Worm (Caenorhabditis elegans) whole organism, L1 larva: Measurements from ENCODE around the gene Y116A8C.469.
A peak's percentile ranks its signal among the peaks of the same experiment; 100 is the strongest.

Experiments used
- C16A3.4 ChIP-seq: fragments of 150-350 bp; optimal IDR thresholded peaks from 2 replicates; lab custom pipeline; 2014; ENCODE audit warnings: missing biosample characterization, missing genetic modification characterization
- C34B4.2 ChIP-seq: sonication (generic microtip); optimal IDR thresholded peaks from 2 replicates; lab custom pipeline; 2017; ENCODE audit warnings: mild to moderate bottlenecking, missing genetic modification characterization, missing compliant biosample characterization
- F16B12.6 ChIP-seq: fragments of 150-350 bp; optimal IDR thresholded peaks from 2 replicates; lab custom pipeline; 2014; ENCODE audit warnings: missing biosample characterization, missing genetic modification characterization
- Y116A8C.19 ChIP-seq: sonication (generic microtip); optimal IDR thresholded peaks from 2 replicates; lab custom pipeline; 2016; ENCODE audit warnings: missing compliant biosample characterization, missing genetic modification characterization, borderline replicate concordance
- blmp-1 ChIP-seq: fragments of 150-350 bp; optimal IDR thresholded peaks from 2 replicates; lab custom pipeline; 2014; ENCODE audit warnings: missing biosample characterization, missing genetic modification characterization
- ceh-88 ChIP-seq: fragments of 200-800 bp; sonication (Bioruptor generic); IDR thresholded peaks from 2 replicates; pipeline ENCODE4 v1.3.6; 2022; ENCODE audit warnings: missing genetic modification characterization, missing compliant biosample characterization
- dpl-1 ChIP-seq, 3 experiments: fragments of 150-350 bp in 2 of 3; sonication (generic microtip) in 1 of 3; optimal IDR thresholded peaks; 2 replicates each; lab custom pipeline; 2014 to 2017; ENCODE audit warnings: missing biosample characterization in 3 of 3, missing genetic modification characterization in 3 of 3, missing genetic modification reagents in 3 of 3
- efl-1 ChIP-seq, 4 experiments: fragments of 150-350 bp; optimal IDR thresholded peaks in 3 of 4; peaks in 1 of 4; 1 replicate in 1 of 4; 2 replicates in 3 of 4; lab custom pipeline; 2014; ENCODE audit warnings: missing biosample characterization in 2 of 4, missing genetic modification characterization in 2 of 4, missing genetic modification reagents in 2 of 4
- egl-13 ChIP-seq: sonication (generic microtip); optimal IDR thresholded peaks from 2 replicates; lab custom pipeline; 2016; ENCODE audit warnings: missing genotype, missing genetic modification reagents, missing genetic modification characterization, missing compliant biosample characterization
- elt-3 ChIP-seq, 6 experiments: fragments of 150-350 bp in 1 of 6; sonication (generic microtip); optimal IDR thresholded peaks; 2 replicates each; lab custom pipeline; 2017 to 2018; ENCODE audit warnings: missing biosample characterization in 6 of 6, missing genetic modification characterization in 6 of 6, inconsistent platforms in 1 of 6
- fkh-10 ChIP-seq: sonication (generic microtip); optimal IDR thresholded peaks from 2 replicates; lab custom pipeline; 2017; ENCODE audit warnings: missing biosample characterization, missing genetic modification reagents, missing genetic modification characterization
- fkh-4 ChIP-seq: sonication (generic microtip); optimal IDR thresholded peaks from 2 replicates; lab custom pipeline; 2016; ENCODE audit warnings: missing compliant biosample characterization, missing genetic modification characterization, borderline replicate concordance
- fkh-8 ChIP-seq: sonication (generic microtip); optimal IDR thresholded peaks from 2 replicates; lab custom pipeline; 2016; ENCODE audit warnings: mild to moderate bottlenecking, missing genetic modification characterization, missing compliant biosample characterization
- grh-1 ChIP-seq: fragments of 200-800 bp; sonication (Bioruptor generic); IDR thresholded peaks from 2 replicates; pipeline ENCODE4 v1.3.6; 2022; ENCODE audit warnings: missing genetic modification reagents, missing genetic modification characterization, missing compliant biosample characterization
- hpl-2 ChIP-seq: fragments of 150-350 bp; optimal IDR thresholded peaks from 2 replicates; lab custom pipeline; 2014; ENCODE audit warnings: missing biosample characterization, missing genetic modification reagents, missing genetic modification characterization
- jun-1 ChIP-seq: fragments of 150-350 bp; optimal IDR thresholded peaks from 2 replicates; lab custom pipeline; 2014; ENCODE audit warnings: missing biosample characterization, missing genetic modification reagents, missing genetic modification characterization
- lin-14 ChIP-seq: fragments of 200-800 bp; sonication (Bioruptor generic); optimal IDR thresholded peaks from 2 replicates; lab custom pipeline; 2018; ENCODE audit warnings: mild to moderate bottlenecking, missing genetic modification characterization, moderate library complexity, missing compliant biosample characterization
- lin-35 ChIP-seq, 2 experiments: fragments of 150-350 bp; optimal IDR thresholded peaks; 2 replicates each; lab custom pipeline; 2014; ENCODE audit warnings: missing biosample characterization in 2 of 2, missing genetic modification characterization in 2 of 2, missing genetic modification reagents in 2 of 2
- lin-39 ChIP-seq: fragments of 150-350 bp; optimal IDR thresholded peaks from 2 replicates; lab custom pipeline; 2014; ENCODE audit warnings: missing biosample characterization, missing genetic modification reagents, missing genetic modification characterization
- mab-9 ChIP-seq: fragments of 200-800 bp; sonication (Bioruptor generic); IDR thresholded peaks from 2 replicates; pipeline ENCODE4 v1.3.6; 2022; ENCODE audit warnings: missing genetic modification reagents, missing genetic modification characterization, missing compliant biosample characterization
- mef-2 ChIP-seq: fragments of 150-350 bp; optimal IDR thresholded peaks from 2 replicates; lab custom pipeline; 2014; ENCODE audit warnings: missing biosample characterization, missing genetic modification characterization
- nhr-19 ChIP-seq: fragments of 200-800 bp; sonication (Bioruptor generic); conservative IDR thresholded peaks from 2 replicates; pipeline ENCODE4 v1.3.6; 2022; ENCODE audit warnings: missing genetic modification characterization, missing compliant biosample characterization
- nhr-237 ChIP-seq: fragments of 150-350 bp; optimal IDR thresholded peaks from 2 replicates; lab custom pipeline; 2014; ENCODE audit warnings: missing biosample characterization, missing genetic modification characterization
- nhr-77 ChIP-seq: fragments of 150-350 bp; optimal IDR thresholded peaks from 2 replicates; lab custom pipeline; 2014; ENCODE audit warnings: missing biosample characterization, missing genetic modification characterization
- nhr-84 ChIP-seq: sonication (generic microtip); optimal IDR thresholded peaks from 2 replicates; lab custom pipeline; 2017; ENCODE audit warnings: missing biosample characterization, missing genetic modification characterization
- nhr-90 ChIP-seq: sonication (generic microtip); optimal IDR thresholded peaks from 2 replicates; lab custom pipeline; 2016; ENCODE audit warnings: mild to moderate bottlenecking, missing genetic modification characterization, missing compliant biosample characterization; ENCODE audit not compliant: poor library complexity
- pag-3 ChIP-seq: sonication (generic microtip); optimal IDR thresholded peaks from 2 replicates; lab custom pipeline; 2017; ENCODE audit warnings: missing genetic modification characterization, mild to moderate bottlenecking, missing compliant biosample characterization, antibody characterized with exemption, borderline replicate concordance; ENCODE audit not compliant: insufficient read depth
- pqm-1 ChIP-seq: sonication (generic microtip); optimal IDR thresholded peaks from 3 replicates; lab custom pipeline; 2017; ENCODE audit warnings: missing biosample characterization, missing genetic modification characterization
- rnt-1 ChIP-seq: sonication (generic microtip); optimal IDR thresholded peaks from 2 replicates; lab custom pipeline; 2016; ENCODE audit warnings: mild to moderate bottlenecking, missing genetic modification characterization, moderate library complexity, missing compliant biosample characterization
- snu-23 ChIP-seq: sonication (generic microtip); optimal IDR thresholded peaks from 2 replicates; lab custom pipeline; 2016; ENCODE audit warnings: missing genetic modification characterization, missing compliant biosample characterization
- sox-4 ChIP-seq: sonication (generic microtip); optimal IDR thresholded peaks from 2 replicates; lab custom pipeline; 2016; ENCODE audit warnings: missing genetic modification characterization, missing compliant biosample characterization
- sptf-1 ChIP-seq: fragments of 150-350 bp; optimal IDR thresholded peaks from 2 replicates; lab custom pipeline; 2014; ENCODE audit warnings: missing biosample characterization, missing genetic modification characterization
- tbx-2 ChIP-seq: sonication (generic microtip); optimal IDR thresholded peaks from 2 replicates; lab custom pipeline; 2016; ENCODE audit warnings: missing genetic modification characterization, missing compliant biosample characterization
- tlp-1 ChIP-seq: fragments of 150-350 bp; optimal IDR thresholded peaks from 2 replicates; lab custom pipeline; 2014; ENCODE audit warnings: missing biosample characterization, missing genetic modification characterization
- unc-130 ChIP-seq: fragments of 150-350 bp; optimal IDR thresholded peaks from 2 replicates; lab custom pipeline; 2017; ENCODE audit warnings: missing biosample characterization, missing genetic modification characterization, inconsistent platforms
- unc-30 ChIP-seq: sonication (generic microtip); optimal IDR thresholded peaks from 2 replicates; lab custom pipeline; 2017; ENCODE audit warnings: missing biosample characterization, missing genetic modification characterization
- unc-86 ChIP-seq: sonication (generic microtip); optimal IDR thresholded peaks from 2 replicates; lab custom pipeline; 2016; ENCODE audit warnings: missing genetic modification characterization, missing compliant biosample characterization
- unc-98 ChIP-seq: fragments of 200-800 bp; sonication (Bioruptor generic); IDR thresholded peaks from 2 replicates; pipeline ENCODE4 v1.3.6; 2022; ENCODE audit warnings: missing genetic modification characterization, missing compliant biosample characterization
- ztf-11 ChIP-seq, 2 experiments: sonication (generic microtip); optimal IDR thresholded peaks; 2 replicates each; lab custom pipeline; 2016 to 2017; ENCODE audit warnings: missing genetic modification characterization in 2 of 2, missing biosample characterization in 1 of 2, missing compliant biosample characterization in 1 of 2

The Y116A8C.469 gene

ce11 chrIV:16917831-16918429 lies at the start of gene Y116A8C.469, which contains the start of gene Y116A8C.468:
Gene Y116A8C.469 (minus strand): TSS chrIV:16917931.
Gene Y116A8C.468 (plus strand): TSS chrIV:16918379.
- TF ChIP-seq Y116A8C.19 (tag; lab: Kevin White, UChicago) (no peak), ceh-88 (GFP tag; lab: Robert Waterston, UW) (no peak), pqm-1 (no peak), elt-3 (tag; optimal IDR thresholded peaks at IDR 0.05; lab: Kevin White, UChicago) (no peak), nhr-77 (no peak), rnt-1 (tag; lab: Kevin White, UChicago) (no peak), efl-1 (optimal IDR thresholded peaks at IDR 0.05; lab: Kevin White, UChicago) (no peak), efl-1 (GFP tag; optimal IDR thresholded peaks at IDR 0.05 in 1 of 2; lab: Kevin White, UChicago) (peak in 1 of 2 experiments; percentile 23), lin-14 (GFP tag; lab: Kevin White, UChicago) (no peak)

ce11 chrIV:16962445-16962844 lies 44.7 kb upstream of the Y116A8C.469 start:
- TF ChIP-seq jun-1 (tag; lab: Kevin White, UChicago) (no peak), C16A3.4 (tag; lab: Kevin White, UChicago) (no peak), mab-9 (GFP tag; lab: Robert Waterston, UW) (no peak), nhr-84 (tag; lab: Kevin White, UChicago) (no peak), unc-98 (GFP tag; lab: Robert Waterston, UW) (no peak), nhr-237 (tag; lab: Kevin White, UChicago) (no peak), dpl-1 (GFP tag; optimal IDR thresholded peaks at IDR 0.05; lab: Kevin White, UChicago) (no peak), sptf-1 (no peak), fkh-4 (tag; lab: Kevin White, UChicago) (no peak), ztf-11 (tag; optimal IDR thresholded peaks at IDR 0.05; lab: Kevin White, UChicago) (no peak), nhr-77 (no peak), unc-130 (tag; lab: Kevin White, UChicago) (no peak), fkh-8 (tag; lab: Kevin White, UChicago) (no peak), Y116A8C.19 (tag; lab: Kevin White, UChicago) (no peak)

ce11 chrIV:16952389-16952788 lies 34.7 kb upstream of the Y116A8C.469 start:
- TF ChIP-seq snu-23 (GFP tag; lab: Kevin White, UChicago) (no peak), efl-1 (optimal IDR thresholded peaks at IDR 0.05; lab: Kevin White, UChicago) (no peak), efl-1 (GFP tag; optimal IDR thresholded peaks at IDR 0.05 in 1 of 2; lab: Kevin White, UChicago) (peak in 1 of 2 experiments; percentile 32)

ce11 chrIV:16949767-16950166 lies 32.0 kb upstream of the Y116A8C.469 start, which contains the start of gene rad-54.B:
Gene rad-54.B (plus strand): TSS chrIV:16950067.
- TF ChIP-seq unc-86 (tag; lab: Kevin White, UChicago): no peak
- no peak for TF ChIP-seq lin-39 (tag; lab: Kevin White, UChicago)
- TF ChIP-seq efl-1 (optimal IDR thresholded peaks at IDR 0.05; lab: Kevin White, UChicago): no peak
- TF ChIP-seq efl-1 (GFP tag; optimal IDR thresholded peaks at IDR 0.05 in 1 of 2; lab: Kevin White, UChicago): peak in 1 of 2 experiments; percentile 51

- TF ChIP-seq unc-130 (tag; lab: Kevin White, UChicago) (peak; percentile 71), nhr-19 (GFP tag; lab: Robert Waterston, UW) (peak; percentile 70), mef-2 (tag; lab: Kevin White, UChicago) (no peak), grh-1 (GFP tag; lab: Robert Waterston, UW) (peak; percentile 31; the same call in 1 of the 2 replicates), pag-3 (tag; lab: Kevin White, UChicago) (no peak), dpl-1 (GFP tag; optimal IDR thresholded peaks at IDR 0.05; lab: Kevin White, UChicago) (peak; percentile 12 to 61 (median 44)), ztf-11 (tag; optimal IDR thresholded peaks at IDR 0.05; lab: Kevin White, UChicago) (peak; percentile 12 to 77), efl-1 (optimal IDR thresholded peaks at IDR 0.05; lab: Kevin White, UChicago) (peak; percentile 42 to 62), efl-1 (GFP tag; optimal IDR thresholded peaks at IDR 0.05 in 1 of 2; lab: Kevin White, UChicago) (peak; percentile 49 to 93), unc-30 (no peak), C34B4.2 (tag; lab: Kevin White, UChicago) (no peak), fkh-10 (GFP tag; lab: Kevin White, UChicago) (peak; percentile 3), lin-35 (GFP tag; optimal IDR thresholded peaks at IDR 0.05; lab: Kevin White, UChicago) (peak; percentile 32 to 53), egl-13 (tag; lab: Kevin White, UChicago) (peak; percentile 46), F16B12.6 (tag; lab: Kevin White, UChicago) (peak; percentile 18), fkh-8 (tag; lab: Kevin White, UChicago) (peak; percentile 10), hpl-2 (GFP tag; lab: Kevin White, UChicago) (no peak), blmp-1 (tag; lab: Kevin White, UChicago) (peak; percentile 2), fkh-4 (tag; lab: Kevin White, UChicago) (no peak), lin-39 (tag; lab: Kevin White, UChicago) (peak; percentile 54), tbx-2 (tag; lab: Kevin White, UChicago) (peak; percentile 73), sox-4 (tag; lab: Kevin White, UChicago) (peak; percentile 68), pqm-1 (no peak), nhr-90 (peak; percentile 75), snu-23 (GFP tag; lab: Kevin White, UChicago) (peak; percentile 75), nhr-77 (peak; percentile 9), tlp-1 (no peak)
These were observed 29.0 kb upstream of the Y116A8C.469 start, which contains the start of the genes Y116A8C.9 and arf-6 for ce11 chrIV:16946746-16947145. Gene Y116A8C.9 (minus strand): TSS chrIV:16946800. Gene arf-6 (plus strand): TSS chrIV:16947120.
